Worm (Caenorhabditis elegans) whole organism, L2 larva: ENCODE results near the gene hgrs-1.
A peak's percentile ranks its signal among the peaks of the same experiment; 100 is the strongest.

Experiments
- F13H6.1 ChIP-seq: sonication (generic microtip); optimal IDR thresholded peaks from 2 replicates; lab custom pipeline; 2016; ENCODE audit warnings: missing genetic modification characterization, missing compliant biosample characterization
- alr-1 ChIP-seq: fragments of 150-350 bp; optimal IDR thresholded peaks from 2 replicates; lab custom pipeline; 2014; ENCODE audit warnings: missing biosample characterization, missing genetic modification characterization
- ceh-82 ChIP-seq: fragments of 150-350 bp; optimal IDR thresholded peaks from 2 replicates; lab custom pipeline; 2014; ENCODE audit warnings: missing biosample characterization, missing genetic modification characterization
- crh-2 ChIP-seq: sonication (generic microtip); optimal IDR thresholded peaks from 2 replicates; lab custom pipeline; 2017; ENCODE audit warnings: missing biosample characterization, missing genetic modification characterization
- elt-1 ChIP-seq: fragments of 150-350 bp; optimal IDR thresholded peaks from 2 replicates; lab custom pipeline; 2014; ENCODE audit warnings: missing biosample characterization, missing genetic modification characterization
- fos-1 ChIP-seq: fragments of 150-350 bp; optimal IDR thresholded peaks from 2 replicates; lab custom pipeline; 2014; ENCODE audit warnings: missing biosample characterization, missing genetic modification characterization
- gmeb-1 ChIP-seq: fragments of 150-350 bp; optimal IDR thresholded peaks from 2 replicates; lab custom pipeline; 2014; ENCODE audit warnings: missing biosample characterization, missing genetic modification characterization
- lin-11 ChIP-seq: fragments of 150-350 bp; sonication (generic microtip); optimal IDR thresholded peaks from 2 replicates; lab custom pipeline; 2014; ENCODE audit warnings: missing biosample characterization, missing genetic modification characterization, inconsistent platforms, mixed read lengths
- lin-39 ChIP-seq: fragments of 150-350 bp; optimal IDR thresholded peaks from 2 replicates; lab custom pipeline; 2014; ENCODE audit warnings: missing biosample characterization, missing genetic modification reagents, missing genetic modification characterization
- lsy-2 ChIP-seq, 2 experiments: fragments of 150-350 bp in 1 of 2; sonication (generic microtip) in 1 of 2; optimal IDR thresholded peaks; 2 replicates each; lab custom pipeline; 2014 to 2017; ENCODE audit warnings: missing biosample characterization in 2 of 2, missing genetic modification characterization in 2 of 2
- nhr-10 ChIP-seq: sonication (generic microtip); optimal IDR thresholded peaks from 2 replicates; lab custom pipeline; 2017; ENCODE audit warnings: missing biosample characterization, missing genetic modification characterization
- nhr-129 ChIP-seq: fragments of 150-350 bp; optimal IDR thresholded peaks from 2 replicates; lab custom pipeline; 2014; ENCODE audit warnings: missing biosample characterization, missing genetic modification characterization
- nhr-23 ChIP-seq: fragments of 150-350 bp; optimal IDR thresholded peaks from 2 replicates; lab custom pipeline; 2014; ENCODE audit warnings: missing biosample characterization, missing genetic modification reagents, missing genetic modification characterization
- nhr-77 ChIP-seq: fragments of 150-350 bp; optimal IDR thresholded peaks from 2 replicates; lab custom pipeline; 2014; ENCODE audit warnings: missing biosample characterization, missing genetic modification characterization
- sem-4 ChIP-seq: fragments of 150-350 bp; optimal IDR thresholded peaks from 2 replicates; lab custom pipeline; 2014; ENCODE audit warnings: missing biosample characterization, missing genetic modification reagents, missing genetic modification characterization
- skn-1 ChIP-seq: sonication (generic microtip); optimal IDR thresholded peaks from 2 replicates; lab custom pipeline; 2017; ENCODE audit warnings: missing biosample characterization, missing genetic modification characterization
- sma-9 ChIP-seq, 2 experiments: fragments of 150-350 bp in 1 of 2; sonication (generic microtip) in 1 of 2; optimal IDR thresholded peaks; 2 replicates each; lab custom pipeline; 2014 to 2016; ENCODE audit warnings: missing genetic modification characterization in 2 of 2, mild to moderate bottlenecking in 1 of 2, missing biosample characterization in 1 of 2, missing compliant biosample characterization in 1 of 2, missing genetic modification reagents in 1 of 2, moderate library complexity in 1 of 2
- unc-55 ChIP-seq: fragments of 150-350 bp; sonication (generic microtip); optimal IDR thresholded peaks from 3 replicates; lab custom pipeline; 2014; ENCODE audit warnings: missing biosample characterization, missing genetic modification reagents, missing genetic modification characterization
- unc-62 ChIP-seq: fragments of 150-350 bp; optimal IDR thresholded peaks from 2 replicates; lab custom pipeline; 2014; ENCODE audit warnings: missing biosample characterization, missing genetic modification reagents, missing genetic modification characterization
- ztf-11 ChIP-seq: sonication (generic microtip); optimal IDR thresholded peaks from 2 replicates; lab custom pipeline; 2017; ENCODE audit warnings: missing biosample characterization, missing genetic modification characterization

hgrs-1 gene

ce11 chrIV:8151721-8152120, 54.1 kb downstream of the hgrs-1 start:
- TF ChIP-seq nhr-23 (tag; lab: Kevin White, UChicago) (no peak), nhr-10 (tag; lab: Kevin White, UChicago) (no peak), lsy-2 (tag; optimal IDR thresholded peaks at IDR 0.05; lab: Kevin White, UChicago) (peak in 1 of 2 experiments; percentile 1), elt-1 (tag; lab: Kevin White, UChicago) (no peak), crh-2 (tag; lab: Kevin White, UChicago) (peak; percentile 64), nhr-77 (tag; lab: Kevin White, UChicago) (no peak), ceh-82 (tag; lab: Kevin White, UChicago) (no peak), fos-1 (peak; percentile 75), ztf-11 (tag; lab: Kevin White, UChicago) (no peak), lin-39 (tag; lab: Kevin White, UChicago) (no peak), nhr-129 (tag; lab: Kevin White, UChicago) (no peak), gmeb-1 (tag; lab: Kevin White, UChicago) (no peak), sem-4 (tag; lab: Kevin White, UChicago) (no peak), alr-1 (no peak), unc-55 (no peak), F13H6.1 (tag; lab: Kevin White, UChicago) (peak; percentile 10), skn-1 (tag; lab: Kevin White, UChicago) (peak; percentile 11), unc-62 (GFP tag; lab: Kevin White, UChicago) (no peak), lin-11 (no peak), sma-9 (GFP tag; optimal IDR thresholded peaks at IDR 0.05; lab: Kevin White, UChicago) (peak; percentile 65), sma-9 (tag; optimal IDR thresholded peaks at IDR 0.05; lab: Kevin White, UChicago) (no peak)
